Fruit fly (Drosophila melanogaster) whole organism, embryonic: ENCODE results near the gene Fmr1.
A peak's percentile ranks its signal among the peaks of the same experiment; 100 is the strongest.

Experiments
- Ada2b ChIP-seq: fragments of 200-800 bp; sonication (Bioruptor generic); IDR thresholded peaks from 2 replicates; pipeline ENCODE4 v1.3.6; 2022; ENCODE audit warnings: missing biosample characterization, missing genetic modification characterization
- CG1024 ChIP-seq: fragments of 200-800 bp; sonication (Bioruptor generic); IDR thresholded peaks from 2 replicates; pipeline ENCODE4 v1.3.6; 2022; ENCODE audit warnings: missing biosample characterization, missing genetic modification characterization
- CG10321 ChIP-seq: fragments of 200-800 bp; sonication (Bioruptor generic); IDR thresholded peaks from 2 replicates; pipeline ENCODE4 v1.3.6; 2022; ENCODE audit warnings: missing biosample characterization, missing genetic modification characterization
- CG11093 ChIP-seq: fragments of 200-800 bp; sonication (Bioruptor generic); IDR thresholded peaks from 3 replicates; pipeline ENCODE4 v1.3.6; 2022; ENCODE audit warnings: missing biosample characterization, missing genetic modification characterization
- CG12744 ChIP-seq: fragments of 200-800 bp; sonication (Bioruptor generic); optimal IDR thresholded peaks from 2 replicates; lab custom pipeline; 2016; ENCODE audit warnings: missing biosample characterization, missing genetic modification characterization
- CG14441 ChIP-seq: fragments of 200-800 bp; sonication (Bioruptor generic); IDR thresholded peaks from 2 replicates; pipeline ENCODE4 v1.3.6; 2022; ENCODE audit warnings: missing biosample characterization, missing genetic modification characterization
- CG14965 ChIP-seq: fragments of 200-800 bp; sonication (Bioruptor generic); optimal IDR thresholded peaks from 2 replicates; lab custom pipeline; 2016; ENCODE audit warnings: missing biosample characterization, missing genetic modification characterization, borderline replicate concordance
- CG15269 ChIP-seq: fragments of 200-800 bp; sonication (Bioruptor generic); optimal IDR thresholded peaks from 2 replicates; lab custom pipeline; 2018; ENCODE audit warnings: missing biosample characterization, mild to moderate bottlenecking, missing genetic modification characterization, moderate library complexity
- CG1603 ChIP-seq: fragments of 200-800 bp; sonication (Bioruptor generic); optimal IDR thresholded peaks from 2 replicates; lab custom pipeline; 2019; ENCODE audit warnings: missing biosample characterization, mild to moderate bottlenecking, missing genetic modification characterization, moderate library complexity
- CG17385 ChIP-seq: fragments of 200-800 bp; sonication (Bioruptor generic); optimal IDR thresholded peaks from 3 replicates; lab custom pipeline; 2018; ENCODE audit warnings: missing biosample characterization, mild to moderate bottlenecking, missing genetic modification characterization
- CG17829 ChIP-seq: fragments of 200-800 bp; optimal IDR thresholded peaks from 2 replicates; lab custom pipeline; 2019; ENCODE audit warnings: missing biosample characterization, mild to moderate bottlenecking, missing genetic modification characterization, moderate library complexity
- CG34224 ChIP-seq: fragments of 200-800 bp; sonication (Bioruptor generic); IDR thresholded peaks from 3 replicates; pipeline ENCODE4 v1.3.6; 2022; ENCODE audit warnings: missing biosample characterization, missing genetic modification characterization; ENCODE audit not compliant: partially characterized antibody
- CG6689 ChIP-seq: fragments of 200-800 bp; sonication (Bioruptor generic); IDR thresholded peaks from 2 replicates; pipeline ENCODE4 v1.3.6; 2022; ENCODE audit warnings: missing biosample characterization, missing genetic modification characterization
- CG7987 ChIP-seq: fragments of 200-800 bp; sonication (Bioruptor generic); optimal IDR thresholded peaks from 2 replicates; lab custom pipeline; 2018; ENCODE audit warnings: missing biosample characterization, mild to moderate bottlenecking, missing genetic modification characterization, moderate library complexity
- CG8388 ChIP-seq: fragments of 200-800 bp; sonication (Bioruptor generic); optimal IDR thresholded peaks from 2 replicates; lab custom pipeline; 2019; ENCODE audit warnings: missing biosample characterization, mild to moderate bottlenecking, missing genetic modification characterization, moderate library complexity
- CG8765 ChIP-seq: fragments of 200-800 bp; sonication (Bioruptor generic); IDR thresholded peaks from 2 replicates; pipeline ENCODE4 v1.3.6; 2022; ENCODE audit warnings: missing biosample characterization, missing genetic modification characterization
- D ChIP-seq, 2 experiments: fragments of 200-800 bp in 1 of 2; fragments of >200 bp in 1 of 2; sonication (Bioruptor generic) in 1 of 2; optimal IDR thresholded peaks; 2 replicates in 1 of 2; 3 replicates in 1 of 2; lab custom pipeline; 2017; ENCODE audit warnings: mild to moderate bottlenecking in 1 of 2, missing biosample characterization in 1 of 2, missing genetic modification characterization in 1 of 2, missing genetic modification reagents in 1 of 2
- Dek ChIP-seq: fragments of 200-800 bp; sonication (Bioruptor generic); optimal IDR thresholded peaks from 3 replicates; lab custom pipeline; 2019; ENCODE audit warnings: missing biosample characterization, mild to moderate bottlenecking, missing genetic modification characterization, moderate library complexity
- HLH3B ChIP-seq: fragments of 200-800 bp; sonication (Bioruptor generic); IDR thresholded peaks from 2 replicates; pipeline ENCODE4 v1.3.6; 2022; ENCODE audit warnings: missing biosample characterization, missing genetic modification characterization
- Hand ChIP-seq: fragments of 200-800 bp; sonication (Bioruptor generic); optimal IDR thresholded peaks from 2 replicates; lab custom pipeline; 2017; ENCODE audit warnings: mild to moderate bottlenecking, missing biosample characterization, missing genetic modification reagents, missing genetic modification characterization
- HmgD ChIP-seq: fragments of 200-800 bp; sonication (Bioruptor generic); optimal IDR thresholded peaks from 3 replicates; lab custom pipeline; 2016; ENCODE audit warnings: missing biosample characterization, missing genetic modification characterization
- Hr78 ChIP-seq, 2 experiments: fragments of 200-800 bp in 1 of 2; fragments of >200 bp in 1 of 2; sonication (Bioruptor generic) in 1 of 2; optimal IDR thresholded peaks; 2 replicates each; lab custom pipeline; 2017 to 2019; ENCODE audit warnings: missing biosample characterization in 2 of 2, missing genetic modification characterization in 2 of 2, mild to moderate bottlenecking in 1 of 2, moderate library complexity in 1 of 2
- Kr ChIP-seq: fragments of 200-800 bp; sonication (Bioruptor generic); optimal IDR thresholded peaks from 2 replicates; lab custom pipeline; 2017; ENCODE audit warnings: missing biosample characterization, mild to moderate bottlenecking, missing genetic modification characterization
- Mad ChIP-seq: fragments of 200-800 bp; sonication (Bioruptor generic); optimal IDR thresholded peaks from 2 replicates; lab custom pipeline; 2016; ENCODE audit warnings: missing biosample characterization, missing genetic modification characterization
- Meics ChIP-seq: fragments of 200-800 bp; sonication (Bioruptor generic); optimal IDR thresholded peaks from 2 replicates; lab custom pipeline; 2017; ENCODE audit warnings: missing biosample characterization, mild to moderate bottlenecking, missing genetic modification characterization
- Myb ChIP-seq: fragments of 200-800 bp; sonication (Bioruptor generic); optimal IDR thresholded peaks from 2 replicates; lab custom pipeline; 2016; ENCODE audit warnings: missing biosample characterization, missing genetic modification characterization
- NFAT ChIP-seq: fragments of 200-800 bp; sonication (Bioruptor generic); IDR thresholded peaks from 2 replicates; pipeline ENCODE4 v1.3.6; 2022; ENCODE audit warnings: missing biosample characterization, missing genetic modification characterization
- Nf-YA ChIP-seq: fragments of 200-800 bp; sonication (Bioruptor generic); IDR thresholded peaks from 2 replicates; pipeline ENCODE4 v1.3.6; 2022; ENCODE audit warnings: missing biosample characterization, missing genetic modification characterization
- Oli ChIP-seq: fragments of 200-800 bp; sonication (Bioruptor generic); optimal IDR thresholded peaks from 2 replicates; lab custom pipeline; 2018; ENCODE audit warnings: missing biosample characterization, mild to moderate bottlenecking, missing genetic modification characterization, moderate library complexity
- Opbp ChIP-seq: fragments of 200-800 bp; sonication (Bioruptor generic); IDR thresholded peaks from 3 replicates; pipeline ENCODE4 v1.3.6; 2022; ENCODE audit warnings: missing biosample characterization, missing genetic modification characterization; ENCODE audit not compliant: partially characterized antibody
- PHDP ChIP-seq: fragments of 200-800 bp; sonication (Bioruptor generic); optimal IDR thresholded peaks from 3 replicates; lab custom pipeline; 2018; ENCODE audit warnings: missing biosample characterization, mild to moderate bottlenecking, missing genetic modification characterization, moderate library complexity
- Tbp ChIP-seq: fragments of >200 bp; optimal IDR thresholded peaks from 2 replicates; lab custom pipeline; 2018; ENCODE audit warnings: missing biosample characterization, missing genetic modification characterization
- ac ChIP-seq: fragments of 200-800 bp; sonication (Bioruptor generic); optimal IDR thresholded peaks from 3 replicates; lab custom pipeline; 2017; ENCODE audit warnings: missing biosample characterization, mild to moderate bottlenecking, missing genetic modification characterization
- btn ChIP-seq: fragments of 200-800 bp; sonication (Bioruptor generic); optimal IDR thresholded peaks from 2 replicates; lab custom pipeline; 2016; ENCODE audit warnings: missing biosample characterization, missing genetic modification characterization
- caup ChIP-seq: fragments of 200-800 bp; sonication (Bioruptor generic); optimal IDR thresholded peaks from 3 replicates; lab custom pipeline; 2017; ENCODE audit warnings: missing biosample characterization, mild to moderate bottlenecking, missing genetic modification characterization, moderate library complexity; ENCODE audit not compliant: severe bottlenecking
- hkb ChIP-seq, 2 experiments: fragments of 200-800 bp in 1 of 2; fragments of >200 bp in 1 of 2; sonication (Bioruptor generic) in 1 of 2; IDR thresholded peaks in 1 of 2; optimal IDR thresholded peaks in 1 of 2; 2 replicates each; pipeline versions ENCODE4 v1.3.6 to Lab custom; 2017 to 2022; ENCODE audit warnings: missing biosample characterization in 1 of 2, missing genetic modification characterization in 1 of 2
- insv ChIP-seq, 2 experiments: fragments of 200-800 bp; sonication (Bioruptor generic); optimal IDR thresholded peaks; 3 replicates each; lab custom pipeline; 2016 to 2018; ENCODE audit warnings: missing biosample characterization in 2 of 2, missing genetic modification characterization in 2 of 2
- ken ChIP-seq: fragments of 200-800 bp; sonication (Bioruptor generic); IDR thresholded peaks from 3 replicates; pipeline ENCODE4 v1.3.6; 2022; ENCODE audit warnings: missing biosample characterization, missing genetic modification characterization
- pb ChIP-seq: fragments of 200-800 bp; sonication (Bioruptor generic); optimal IDR thresholded peaks from 3 replicates; lab custom pipeline; 2016; ENCODE audit warnings: missing biosample characterization, missing genetic modification characterization
- pho ChIP-seq: fragments of 200-800 bp; sonication (Bioruptor generic); optimal IDR thresholded peaks from 2 replicates; lab custom pipeline; 2016; ENCODE audit warnings: missing biosample characterization, missing genetic modification characterization
- prd ChIP-seq, 3 experiments: fragments of >200 bp in 2 of 3; fragments of 200-800 bp in 1 of 3; sonication (Bioruptor generic) in 1 of 3; optimal IDR thresholded peaks in 2 of 3; IDR thresholded peaks in 1 of 3; 2 replicates in 2 of 3; 3 replicates in 1 of 3; pipeline versions ENCODE4 v1.3.6 to Lab custom; 2017 to 2022; ENCODE audit warnings: missing biosample characterization in 1 of 3, missing genetic modification characterization in 1 of 3
- ro ChIP-seq: fragments of 200-800 bp; sonication (Bioruptor generic); IDR thresholded peaks from 2 replicates; pipeline ENCODE4 v1.3.6; 2022; ENCODE audit warnings: missing biosample characterization, missing genetic modification characterization
- salm ChIP-seq: fragments of 200-800 bp; sonication (Bioruptor generic); optimal IDR thresholded peaks from 2 replicates; lab custom pipeline; 2018; ENCODE audit warnings: missing biosample characterization, mild to moderate bottlenecking, missing genetic modification characterization
- seq ChIP-seq: fragments of 200-800 bp; sonication (Bioruptor generic); IDR thresholded peaks from 2 replicates; pipeline ENCODE4 v1.3.6; 2022; ENCODE audit warnings: missing biosample characterization, missing genetic modification characterization
- shn ChIP-seq: fragments of 200-800 bp; sonication (Bioruptor generic); optimal IDR thresholded peaks from 3 replicates; lab custom pipeline; 2016; ENCODE audit warnings: missing biosample characterization, missing genetic modification characterization
- so ChIP-seq: fragments of 200-800 bp; sonication (Bioruptor generic); IDR thresholded peaks from 3 replicates; pipeline ENCODE4 v1.3.6; 2022; ENCODE audit warnings: missing biosample characterization, missing genetic modification characterization
- stwl ChIP-seq: fragments of 200-800 bp; sonication (Bioruptor generic); optimal IDR thresholded peaks from 3 replicates; lab custom pipeline; 2018; ENCODE audit warnings: missing biosample characterization, mild to moderate bottlenecking, missing genetic modification characterization, moderate library complexity
- ttk ChIP-seq: fragments of 200-800 bp; sonication (Bioruptor generic); IDR thresholded peaks from 2 replicates; pipeline ENCODE4 v2.1.2; 2022; ENCODE audit warnings: missing biosample characterization, missing genetic modification characterization
- yki ChIP-seq: fragments of >200 bp; optimal IDR thresholded peaks from 3 replicates; lab custom pipeline; 2018

Gene Fmr1

dm6 chr3R:10109938-10110337 lies at the start of gene Fmr1 (continued):
- TF ChIP-seq seq (no peak), CG7987 (GFP tag; lab: Kevin White, UChicago) (peak; percentile 52), shn (peak; percentile 60), stwl (peak; percentile 83), Kr (no peak), CG8765 (GFP tag; lab: Robert Waterston, UW) (no peak), CG10321 (no peak), Nf-YA (GFP tag; lab: Robert Waterston, UW) (no peak), CG12744 (GFP tag; lab: Kevin White, UChicago) (peak; percentile 56), D (optimal IDR thresholded peaks at IDR 0.05; lab: Kevin White, UChicago) (peak; percentile 71), D (GFP tag; optimal IDR thresholded peaks at IDR 0.05; lab: Kevin White, UChicago) (no peak), pho (GFP tag; lab: Kevin White, UChicago) (peak; percentile 42), Hr78 (GFP tag; optimal IDR thresholded peaks at IDR 0.05; lab: Kevin White, UChicago) (no peak), CG11093 (GFP tag; lab: Robert Waterston, UW) (no peak), CG8388 (GFP tag; lab: Kevin White, UChicago) (no peak), Tbp (GFP tag; lab: Kevin White, UChicago) (no peak), salm (no peak), CG1603 (tag; lab: Kevin White, UChicago) (peak; percentile 91), CG6689 (peak; percentile 50; the same call in 1 of the 2 replicates), Opbp (peak; percentile 15; the same call in 1 of the 3 replicates), insv (GFP tag; optimal IDR thresholded peaks at IDR 0.05; lab: Kevin White, UChicago) (no peak), CG17385 (GFP tag; lab: Kevin White, UChicago) (no peak), NFAT (GFP tag; lab: Robert Waterston, UW) (peak; percentile 46; the same call in 1 of the 2 replicates), ac (GFP tag; lab: Kevin White, UChicago) (no peak), HmgD (GFP tag; lab: Kevin White, UChicago) (peak; percentile 54), so (GFP tag; lab: Robert Waterston, UW) (0 out of 3 replicates have a peak, but pooled peaks have one; percentile 42), CG14965 (GFP tag; lab: Kevin White, UChicago) (no peak), ro (GFP tag; lab: Robert Waterston, UW) (no peak), Myb (GFP tag; lab: Kevin White, UChicago) (peak; percentile 99), CG1024 (GFP tag; lab: Robert Waterston, UW) (no peak), Mad (peak; percentile 59), caup (GFP tag; lab: Kevin White, UChicago) (no peak), Oli (tag; lab: Kevin White, UChicago) (peak; percentile 37), PHDP (tag; lab: Kevin White, UChicago) (peak; percentile 40), CG34224 (GFP tag; lab: Robert Waterston, UW) (no peak), yki (lab: Kevin White, UChicago) (no peak), CG15269 (tag; lab: Kevin White, UChicago) (peak; percentile 45), Dek (no peak), CG14441 (peak; percentile 47; the same call in 1 of the 2 replicates), pb (peak; percentile 60), Meics (GFP tag; lab: Kevin White, UChicago) (peak; percentile 25), Ada2b (GFP tag; lab: Robert Waterston, UW) (no peak; the same call in 1 of the 2 replicates), ttk (no peak), Hand (no peak), btn (GFP tag; lab: Kevin White, UChicago) (no peak), ken (GFP tag; lab: Robert Waterston, UW) (no peak), prd (optimal IDR thresholded peaks at IDR 0.05; lab: Kevin White, UChicago) (no peak), prd (GFP tag; IDR thresholded peaks at IDR 0.05; lab: Robert Waterston, UW) (peak; percentile 59; the same call in 2 of the 3 replicates), CG17829 (peak; percentile 61), hkb (optimal IDR thresholded peaks at IDR 0.05; lab: Kevin White, UChicago) (peak; percentile 90), hkb (GFP tag; IDR thresholded peaks at IDR 0.05; lab: Robert Waterston, UW) (peak; percentile 26; the same call in 1 of the 2 replicates), HLH3B (no peak)
